Fruit fly (Drosophila melanogaster) whole organism, embryonic: ENCODE results near the gene Est-P.

Experiments used
- CG1024 ChIP-seq: fragments of 200-800 bp; sonication (Bioruptor generic); IDR thresholded peaks from 2 replicates; pipeline ENCODE4 v1.3.6; 2022; ENCODE audit warnings: missing biosample characterization, missing genetic modification characterization
- CG11456 ChIP-seq: fragments of 200-800 bp; sonication (Bioruptor generic); IDR thresholded peaks from 3 replicates; pipeline ENCODE4 v1.3.6; 2022; ENCODE audit warnings: missing biosample characterization, missing genetic modification characterization
- CG12071 ChIP-seq: fragments of 200-800 bp; sonication (Bioruptor generic); optimal IDR thresholded peaks from 3 replicates; lab custom pipeline; 2018; ENCODE audit warnings: missing biosample characterization, mild to moderate bottlenecking, missing genetic modification characterization
- CG12219 ChIP-seq: fragments of 200-800 bp; sonication (Bioruptor generic); optimal IDR thresholded peaks from 3 replicates; lab custom pipeline; 2018; ENCODE audit warnings: missing biosample characterization, mild to moderate bottlenecking, missing genetic modification characterization
- CG13424 ChIP-seq: fragments of 200-800 bp; sonication (Bioruptor generic); optimal IDR thresholded peaks from 2 replicates; lab custom pipeline; 2019; ENCODE audit warnings: missing biosample characterization, mild to moderate bottlenecking, missing genetic modification characterization, moderate library complexity
- CG13894 ChIP-seq: fragments of 200-800 bp; sonication (Bioruptor generic); optimal IDR thresholded peaks from 3 replicates; lab custom pipeline; 2018; ENCODE audit warnings: missing biosample characterization, mild to moderate bottlenecking, missing genetic modification characterization, moderate library complexity
- CG15269 ChIP-seq: fragments of 200-800 bp; sonication (Bioruptor generic); optimal IDR thresholded peaks from 2 replicates; lab custom pipeline; 2018; ENCODE audit warnings: missing biosample characterization, mild to moderate bottlenecking, missing genetic modification characterization, moderate library complexity
- CG1529 ChIP-seq: fragments of 200-800 bp; sonication (Bioruptor generic); optimal IDR thresholded peaks from 3 replicates; lab custom pipeline; 2018; ENCODE audit warnings: missing biosample characterization, missing genetic modification characterization
- CG17359 ChIP-seq: fragments of 200-800 bp; sonication (Bioruptor generic); optimal IDR thresholded peaks from 3 replicates; lab custom pipeline; 2018; ENCODE audit warnings: missing biosample characterization, mild to moderate bottlenecking, missing genetic modification characterization, moderate library complexity
- CG17568 ChIP-seq: fragments of 200-800 bp; sonication (Bioruptor generic); optimal IDR thresholded peaks from 2 replicates; lab custom pipeline; 2018; ENCODE audit warnings: missing biosample characterization, mild to moderate bottlenecking, missing genetic modification characterization, moderate library complexity
- CG31224 ChIP-seq: fragments of 200-800 bp; sonication (Bioruptor generic); IDR thresholded peaks from 2 replicates; pipeline ENCODE4 v1.3.6; 2022; ENCODE audit warnings: missing biosample characterization, missing genetic modification characterization
- CG31365 ChIP-seq: fragments of 200-800 bp; sonication (Bioruptor generic); optimal IDR thresholded peaks from 2 replicates; lab custom pipeline; 2018; ENCODE audit warnings: missing biosample characterization, mild to moderate bottlenecking, missing genetic modification characterization
- CG31388 ChIP-seq: fragments of 200-800 bp; sonication (Bioruptor generic); optimal IDR thresholded peaks from 2 replicates; lab custom pipeline; 2016; ENCODE audit warnings: missing biosample characterization, missing genetic modification characterization
- CG3847 ChIP-seq: fragments of 200-800 bp; sonication (Bioruptor generic); IDR thresholded peaks from 2 replicates; pipeline ENCODE4 v1.3.6; 2022; ENCODE audit warnings: missing biosample characterization, missing genetic modification characterization
- CG4360 ChIP-seq: fragments of 200-800 bp; sonication (Bioruptor generic); IDR thresholded peaks from 2 replicates; pipeline ENCODE4 v1.3.6; 2022; ENCODE audit warnings: missing biosample characterization, missing genetic modification characterization
- CG5180 ChIP-seq: fragments of 200-800 bp; sonication (Bioruptor generic); optimal IDR thresholded peaks from 3 replicates; lab custom pipeline; 2017; ENCODE audit warnings: missing biosample characterization, missing genetic modification characterization, mild to moderate bottlenecking, moderate library complexity, missing genetic modification reagents
- CG7987 ChIP-seq: fragments of 200-800 bp; sonication (Bioruptor generic); optimal IDR thresholded peaks from 2 replicates; lab custom pipeline; 2018; ENCODE audit warnings: missing biosample characterization, mild to moderate bottlenecking, missing genetic modification characterization, moderate library complexity
- CG8281 ChIP-seq: fragments of 200-800 bp; sonication (Bioruptor generic); optimal IDR thresholded peaks from 2 replicates; lab custom pipeline; 2018; ENCODE audit warnings: missing biosample characterization, mild to moderate bottlenecking, missing genetic modification characterization, moderate library complexity
- CG8388 ChIP-seq: fragments of 200-800 bp; sonication (Bioruptor generic); optimal IDR thresholded peaks from 2 replicates; lab custom pipeline; 2019; ENCODE audit warnings: missing biosample characterization, mild to moderate bottlenecking, missing genetic modification characterization, moderate library complexity
- CG8765 ChIP-seq: fragments of 200-800 bp; sonication (Bioruptor generic); IDR thresholded peaks from 2 replicates; pipeline ENCODE4 v1.3.6; 2022; ENCODE audit warnings: missing biosample characterization, missing genetic modification characterization
- CG8924 ChIP-seq: fragments of 200-800 bp; optimal IDR thresholded peaks from 3 replicates; lab custom pipeline; 2019; ENCODE audit warnings: missing biosample characterization, mild to moderate bottlenecking, missing genetic modification characterization, moderate library complexity
- CG9215 ChIP-seq: fragments of 200-800 bp; sonication (Bioruptor generic); IDR thresholded peaks from 2 replicates; pipeline ENCODE4 v1.3.6; 2022; ENCODE audit warnings: missing biosample characterization, missing genetic modification characterization
- Ets97D ChIP-seq: fragments of 200-800 bp; sonication (Bioruptor generic); optimal IDR thresholded peaks from 3 replicates; lab custom pipeline; 2016; ENCODE audit warnings: missing biosample characterization, missing genetic modification characterization
- Hand ChIP-seq: fragments of 200-800 bp; sonication (Bioruptor generic); optimal IDR thresholded peaks from 2 replicates; lab custom pipeline; 2017; ENCODE audit warnings: mild to moderate bottlenecking, missing biosample characterization, missing genetic modification reagents, missing genetic modification characterization
- Kr ChIP-seq: fragments of 200-800 bp; sonication (Bioruptor generic); optimal IDR thresholded peaks from 2 replicates; lab custom pipeline; 2017; ENCODE audit warnings: missing biosample characterization, mild to moderate bottlenecking, missing genetic modification characterization
- Mrtf ChIP-seq: fragments of 200-800 bp; sonication (Bioruptor generic); IDR thresholded peaks from 3 replicates; pipeline ENCODE4 v1.3.6; 2022; ENCODE audit warnings: missing biosample characterization, missing genetic modification characterization
- NK7.1 ChIP-seq: fragments of 200-800 bp; sonication (Bioruptor generic); optimal IDR thresholded peaks from 3 replicates; lab custom pipeline; 2016; ENCODE audit warnings: missing biosample characterization, missing genetic modification characterization
- Oaz ChIP-seq: fragments of 200-800 bp; sonication (Bioruptor generic); IDR thresholded peaks from 2 replicates; pipeline ENCODE4 v1.3.6; 2022; ENCODE audit warnings: missing biosample characterization, missing genetic modification characterization
- Ptx1 ChIP-seq: fragments of 200-800 bp; sonication (Bioruptor generic); IDR thresholded peaks from 2 replicates; pipeline ENCODE4 v1.3.6; 2022; ENCODE audit warnings: missing biosample characterization, missing genetic modification characterization
- Sox102F ChIP-seq: fragments of 200-800 bp; sonication (Bioruptor generic); optimal IDR thresholded peaks from 2 replicates; lab custom pipeline; 2018; ENCODE audit warnings: missing biosample characterization, mild to moderate bottlenecking, missing genetic modification characterization, moderate library complexity
- Spps ChIP-seq: fragments of 200-800 bp; sonication (Bioruptor generic); optimal IDR thresholded peaks from 2 replicates; lab custom pipeline; 2018; ENCODE audit warnings: missing biosample characterization, mild to moderate bottlenecking, missing genetic modification characterization
- Stat92E ChIP-seq, 3 experiments: fragments of >200 bp in 2 of 3; fragments of 200-800 bp in 1 of 3; sonication (Bioruptor generic) in 1 of 3; optimal IDR thresholded peaks; 2 replicates each; lab custom pipeline; 2017 to 2019; ENCODE audit warnings: missing biosample characterization in 3 of 3, missing genetic modification characterization in 3 of 3, mild to moderate bottlenecking in 1 of 3, moderate library complexity in 1 of 3
- Xbp1 ChIP-seq: fragments of 200-800 bp; sonication (Bioruptor generic); optimal IDR thresholded peaks from 3 replicates; lab custom pipeline; 2016; ENCODE audit warnings: missing biosample characterization, mild to moderate bottlenecking, missing genetic modification characterization
- ab ChIP-seq: fragments of 200-800 bp; sonication (Bioruptor generic); optimal IDR thresholded peaks from 2 replicates; lab custom pipeline; 2016; ENCODE audit warnings: missing biosample characterization, missing genetic modification characterization
- croc ChIP-seq: fragments of 200-800 bp; sonication (Bioruptor generic); conservative IDR thresholded peaks from 3 replicates; pipeline ENCODE4 v1.3.6; 2022; ENCODE audit warnings: missing biosample characterization, missing genetic modification characterization
- crol ChIP-seq: fragments of 200-800 bp; sonication (Bioruptor generic); IDR thresholded peaks from 2 replicates; pipeline ENCODE4 v1.3.6; 2022; ENCODE audit warnings: missing biosample characterization, missing genetic modification characterization
- fd96Cb ChIP-seq: fragments of 200-800 bp; sonication (Bioruptor generic); optimal IDR thresholded peaks from 2 replicates; lab custom pipeline; 2018; ENCODE audit warnings: missing biosample characterization, mild to moderate bottlenecking, missing genetic modification characterization, moderate library complexity
- kah ChIP-seq: fragments of 200-800 bp; sonication (Bioruptor generic); optimal IDR thresholded peaks from 2 replicates; lab custom pipeline; 2018; ENCODE audit warnings: missing biosample characterization, mild to moderate bottlenecking, missing genetic modification characterization
- phol ChIP-seq: fragments of 200-800 bp; sonication (Bioruptor generic); optimal IDR thresholded peaks from 3 replicates; lab custom pipeline; 2018; ENCODE audit warnings: missing biosample characterization, mild to moderate bottlenecking, missing genetic modification characterization, moderate library complexity
- psq ChIP-seq: fragments of 200-800 bp; sonication (Bioruptor generic); optimal IDR thresholded peaks from 2 replicates; lab custom pipeline; 2017; ENCODE audit warnings: missing biosample characterization, missing genetic modification characterization
- ranshi ChIP-seq: fragments of 200-800 bp; sonication (Bioruptor generic); IDR thresholded peaks from 2 replicates; pipeline ENCODE4 v1.3.6; 2022; ENCODE audit warnings: missing biosample characterization, missing genetic modification characterization
- repo ChIP-seq: fragments of 200-800 bp; sonication (Bioruptor generic); optimal IDR thresholded peaks from 2 replicates; lab custom pipeline; 2016; ENCODE audit warnings: missing biosample characterization, missing genetic modification characterization
- row ChIP-seq: fragments of 200-800 bp; sonication (Bioruptor generic); IDR thresholded peaks from 3 replicates; pipeline ENCODE4 v1.3.6; 2022; ENCODE audit warnings: missing biosample characterization, missing genetic modification characterization
- sisA ChIP-seq: fragments of 200-800 bp; sonication (Bioruptor generic); IDR thresholded peaks from 2 replicates; pipeline ENCODE4 v1.3.6; 2022; ENCODE audit warnings: missing biosample characterization, missing genetic modification characterization
- sob ChIP-seq: fragments of 200-800 bp; sonication (Bioruptor generic); IDR thresholded peaks from 2 replicates; pipeline ENCODE4 v1.3.6; 2022; ENCODE audit warnings: missing biosample characterization, missing genetic modification characterization
- ssp ChIP-seq: fragments of 200-800 bp; sonication (Bioruptor generic); IDR thresholded peaks from 2 replicates; pipeline ENCODE4 v1.3.6; 2022; ENCODE audit warnings: missing biosample characterization, missing genetic modification characterization
- tup ChIP-seq: fragments of 200-800 bp; sonication (Bioruptor generic); optimal IDR thresholded peaks from 2 replicates; lab custom pipeline; 2016; ENCODE audit warnings: missing biosample characterization, mild to moderate bottlenecking, missing genetic modification characterization, moderate library complexity
- vnd ChIP-seq: fragments of 200-800 bp; sonication (Bioruptor generic); IDR thresholded peaks from 3 replicates; pipeline ENCODE4 v1.3.6; 2022; ENCODE audit warnings: missing biosample characterization, missing genetic modification characterization; ENCODE audit not compliant: partially characterized antibody
- vvl ChIP-seq: fragments of 200-800 bp; sonication (Bioruptor generic); IDR thresholded peaks from 2 replicates; pipeline ENCODE4 v1.3.6; 2022; ENCODE audit warnings: missing biosample characterization, missing genetic modification characterization
- wdn ChIP-seq: fragments of 200-800 bp; sonication (Bioruptor generic); IDR thresholded peaks from 2 replicates; pipeline ENCODE4 v1.3.6; 2022; ENCODE audit warnings: missing biosample characterization, missing genetic modification characterization

The Est-P gene

dm6 chr3L:12222945-12223634 lies 32.6 kb downstream of the Est-P start (continued):
- TF ChIP-seq CG9215 (GFP tag; lab: Robert Waterston, UW), result no peak
- peak; percentile 43 for TF ChIP-seq CG12219 (GFP tag; lab: Kevin White, UChicago)
- TF ChIP-seq CG1024 (GFP tag; lab: Robert Waterston, UW), result no peak
- no peak for TF ChIP-seq CG13894
- no peak for TF ChIP-seq Hand (GFP tag; lab: Kevin White, UChicago)
- TF ChIP-seq CG1529 (GFP tag; lab: Kevin White, UChicago), result no peak
- TF ChIP-seq fd96Cb (tag; lab: Kevin White, UChicago), result peak; percentile 11
- peak; percentile 28 for TF ChIP-seq CG17359 (tag; lab: Kevin White, UChicago)
- no peak for TF ChIP-seq wdn (GFP tag; lab: Robert Waterston, UW)
- peak; percentile 57 for TF ChIP-seq CG15269 (tag; lab: Kevin White, UChicago)
- TF ChIP-seq CG11456, result no peak
- TF ChIP-seq CG17568 (GFP tag; lab: Kevin White, UChicago), result no peak
- no peak for TF ChIP-seq Ets97D
- no peak for TF ChIP-seq ssp (GFP tag; lab: Robert Waterston, UW)
- TF ChIP-seq croc, result no peak
- no peak for TF ChIP-seq CG4360 (GFP tag; lab: Robert Waterston, UW)
- TF ChIP-seq CG8388 (GFP tag; lab: Kevin White, UChicago), result no peak
- 0 out of 2 replicates have a peak, but pooled peaks have one; percentile 6 for TF ChIP-seq sisA
- TF ChIP-seq ab, result no peak
- TF ChIP-seq CG31224, result no peak
- TF ChIP-seq Spps (tag; lab: Kevin White, UChicago), result peak; percentile 9
- TF ChIP-seq row (GFP tag; lab: Robert Waterston, UW), result peak; percentile 60; the same call in 2 of the 3 replicates
- no peak for TF ChIP-seq Xbp1 (GFP tag; lab: Kevin White, UChicago)
- TF ChIP-seq sob (GFP tag; lab: Robert Waterston, UW), result peak; percentile 45
- TF ChIP-seq Oaz (GFP tag; lab: Robert Waterston, UW), result no peak
- no peak for TF ChIP-seq CG31388 (GFP tag; lab: Kevin White, UChicago)
- no peak for TF ChIP-seq CG12071
- TF ChIP-seq psq (GFP tag; lab: Kevin White, UChicago), result no peak
- no peak for TF ChIP-seq CG8765 (GFP tag; lab: Robert Waterston, UW)
- 0 out of 3 replicates have a peak, but pooled peaks have one; percentile 14 for TF ChIP-seq Mrtf (GFP tag; lab: Robert Waterston, UW)
- TF ChIP-seq CG13424 (tag; lab: Kevin White, UChicago), result peak; percentile 59
- TF ChIP-seq repo (GFP tag; lab: Kevin White, UChicago), result no peak
- peak; percentile 55 for TF ChIP-seq Sox102F (GFP tag; lab: Kevin White, UChicago)
- peak; percentile 46 for TF ChIP-seq CG8924 (tag; lab: Kevin White, UChicago)
- TF ChIP-seq CG3847 (GFP tag; lab: Robert Waterston, UW), result peak; percentile 14; the same call in 1 of the 2 replicates
- no peak for TF ChIP-seq CG31365 (tag; lab: Kevin White, UChicago)
- peak; percentile 65 for TF ChIP-seq Ptx1
- no peak for TF ChIP-seq kah (GFP tag; lab: Kevin White, UChicago)
- TF ChIP-seq Stat92E (GFP tag; optimal IDR thresholded peaks at IDR 0.05; lab: Kevin White, UChicago), result no peak
- TF ChIP-seq ranshi (GFP tag; lab: Robert Waterston, UW), result peak; percentile 63
- peak; percentile 55; the same call in 1 of the 2 replicates for TF ChIP-seq vvl (GFP tag; lab: Robert Waterston, UW)
- no peak for TF ChIP-seq CG8281
- no peak for TF ChIP-seq NK7.1 (GFP tag; lab: Kevin White, UChicago)
- peak; percentile 11 for TF ChIP-seq CG5180 (GFP tag; lab: Kevin White, UChicago)
- TF ChIP-seq CG7987 (GFP tag; lab: Kevin White, UChicago), result no peak
- TF ChIP-seq phol, result peak; percentile 41
- no peak for TF ChIP-seq Kr
- TF ChIP-seq vnd (GFP tag; lab: Robert Waterston, UW), result no peak; the same call in 2 of the 3 replicates
- TF ChIP-seq tup (GFP tag; lab: Kevin White, UChicago), result no peak
- TF ChIP-seq crol (GFP tag; lab: Robert Waterston, UW), result peak; percentile 89
